Worm (Caenorhabditis elegans): ENCODE data around the gene R01B10.2.

DNA sequence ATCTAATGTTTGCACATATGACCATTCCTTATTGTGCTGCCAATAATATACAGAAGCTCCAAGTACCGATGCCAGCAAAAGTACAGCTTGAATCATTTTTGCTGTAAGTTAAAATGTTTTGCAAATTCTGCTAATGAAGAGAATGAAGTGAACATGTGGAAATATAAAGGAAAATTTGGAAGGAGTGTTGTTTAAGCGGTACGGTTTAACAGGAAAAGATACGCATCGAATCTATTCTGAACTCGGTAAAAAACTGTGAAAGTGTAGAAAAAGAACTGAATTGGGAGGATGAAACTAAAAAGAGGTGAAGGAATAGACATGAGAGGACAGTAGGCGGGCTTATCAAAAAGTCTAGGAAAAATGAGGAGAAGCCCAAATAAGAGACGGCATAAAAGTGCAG is 22.1 kb upstream of the R01B10.2 start, which contains the start of gene Y38A10A.2:
- TF ChIP-seq unc-62 (GFP tag; optimal IDR thresholded peaks at IDR 0.05) (no peak), hlh-1 (tag; optimal IDR thresholded peaks at IDR 0.05) (no peak), nhr-28 (tag; optimal IDR thresholded peaks at IDR 0.05) (no peak), mep-1 (tag; optimal IDR thresholded peaks at IDR 0.05) (no peak), snpc-4 (tag; optimal IDR thresholded peaks at IDR 0.05) (no peak), nhr-237 (tag; optimal IDR thresholded peaks at IDR 0.05) (no peak), cnd-1 (tag; optimal IDR thresholded peaks at IDR 0.05) (no peak), elt-1 (tag; optimal IDR thresholded peaks at IDR 0.05; ENCODE audit: borderline replicate concordance, insufficient read depth) (no peak), ztf-11 (tag; optimal IDR thresholded peaks at IDR 0.05) (no peak), ces-1 (GFP tag; optimal IDR thresholded peaks at IDR 0.05) (no peak), mab-5 (tag; optimal IDR thresholded peaks at IDR 0.05) (no peak), elt-3 (tag; optimal IDR thresholded peaks at IDR 0.05) (no peak), unc-39 (tag; optimal IDR thresholded peaks at IDR 0.05) (no peak)

All from whole organism, mixed stage, embryonic.